Fruit fly (Drosophila melanogaster): ENCODE data around the gene CG14770.

The CG14770 gene

DNA sequence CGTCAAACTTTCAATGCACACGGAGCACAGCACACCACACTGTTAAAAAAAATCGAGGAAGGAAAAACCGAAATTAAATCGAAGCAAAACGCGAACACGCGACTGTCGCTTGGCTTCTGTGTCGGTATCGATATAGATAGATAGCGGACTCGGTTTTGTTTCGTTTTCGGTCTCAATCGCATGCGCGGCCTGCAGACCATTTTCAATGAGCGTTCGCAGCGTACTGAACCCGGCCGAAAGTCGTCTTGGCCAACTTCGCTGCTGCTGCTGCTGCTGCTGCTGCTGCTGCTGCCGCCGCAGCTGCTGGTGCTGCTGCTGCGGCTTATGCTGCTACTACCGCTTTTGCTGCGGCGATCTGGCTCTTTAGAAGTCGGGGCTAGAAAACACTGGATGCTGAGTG lies 31.1 kb upstream of the CG14770 start:
- no peak for TF ChIP-seq brk (GFP tag; optimal IDR thresholded peaks at IDR 0.05)
- no peak for TF ChIP-seq Abd-B (GFP tag; optimal IDR thresholded peaks at IDR 0.05)

DNA sequence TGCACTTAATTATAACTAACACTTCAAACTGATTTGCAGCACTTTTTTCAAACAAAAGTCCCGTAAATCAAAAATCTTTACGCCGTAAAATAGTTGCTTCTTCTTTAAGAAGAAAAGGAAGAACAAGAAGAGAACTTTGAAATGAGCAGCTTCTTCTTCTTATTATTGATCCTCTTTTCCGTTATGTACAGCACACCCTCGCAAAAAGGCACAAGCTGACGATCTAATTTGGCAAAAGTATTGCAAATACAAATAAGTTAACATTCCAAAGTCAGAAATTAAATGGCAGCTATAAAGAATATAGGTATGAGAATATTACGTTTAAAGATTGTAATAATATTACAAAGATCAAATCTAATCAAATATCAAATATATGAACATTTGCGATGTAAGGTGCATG lies 27.5 kb upstream of the CG14770 start, which contains the start of gene CG11409:
TSS of gene CG11409 (minus strand) at position 60 of the 400 bp plus-strand sequence.
- TF ChIP-seq CrebA (GFP tag; optimal IDR thresholded peaks at IDR 0.05; ENCODE audit: borderline replicate concordance) (no peak), dsf (GFP tag; optimal IDR thresholded peaks at IDR 0.05; ENCODE audit: borderline replicate concordance) (no peak), foxo (GFP tag; optimal IDR thresholded peaks at IDR 0.05) (peak in 1 of 2 experiments; percentile 23), OdsH (GFP tag; optimal IDR thresholded peaks at IDR 0.05) (no peak), Dif (GFP tag; optimal IDR thresholded peaks at IDR 0.05; ENCODE audit: partially characterized antibody) (no peak)

DNA sequence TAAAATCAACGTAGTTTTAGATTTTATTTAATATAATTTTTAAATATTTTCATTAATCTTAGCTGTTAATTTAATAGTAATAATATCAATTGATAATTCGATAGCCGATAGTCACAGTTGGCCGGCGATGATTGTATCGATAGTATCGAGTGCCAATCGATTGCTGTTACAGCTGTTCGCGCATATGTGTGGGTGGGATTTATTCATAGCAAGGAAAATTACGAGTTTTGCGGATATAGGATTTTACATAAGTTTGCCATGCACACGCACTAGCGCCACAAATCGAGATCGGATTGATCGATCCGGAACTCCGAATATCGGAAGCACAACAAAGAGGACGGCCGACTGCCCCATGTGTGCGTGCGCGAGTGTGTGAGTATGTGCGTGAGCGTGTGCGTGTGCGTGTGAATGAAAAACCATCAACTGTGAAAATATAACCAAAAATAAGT lies 27.1 kb upstream of the CG14770 start, which contains the start of gene Naa30A:
TSS of gene Naa30A (plus strand) at position 163 of the 449 bp plus-strand sequence.
- TF ChIP-seq h (GFP tag; optimal IDR thresholded peaks at IDR 0.05) (peak; percentile 29), sage (GFP tag; optimal IDR thresholded peaks at IDR 0.05) (no peak), Jra (GFP tag; optimal IDR thresholded peaks at IDR 0.05) (no peak), rgr (GFP tag; optimal IDR thresholded peaks at IDR 0.05) (peak; percentile 10), N (GFP tag; optimal IDR thresholded peaks at IDR 0.05) (peak; percentile 20), psq (GFP tag; optimal IDR thresholded peaks at IDR 0.05) (peak; percentile 25)

dm6 chrX:1346256-1346655 lies 22.8 kb upstream of the CG14770 start, which contains the start of gene Tsp2A:
TSS of gene Tsp2A (plus strand) at chrX:1346553.
- TF ChIP-seq usp (GFP tag; optimal IDR thresholded peaks at IDR 0.05) (no peak), pan (optimal IDR thresholded peaks at IDR 0.05) (no peak), h (GFP tag; optimal IDR thresholded peaks at IDR 0.05) (peak; percentile 37)

DNA sequence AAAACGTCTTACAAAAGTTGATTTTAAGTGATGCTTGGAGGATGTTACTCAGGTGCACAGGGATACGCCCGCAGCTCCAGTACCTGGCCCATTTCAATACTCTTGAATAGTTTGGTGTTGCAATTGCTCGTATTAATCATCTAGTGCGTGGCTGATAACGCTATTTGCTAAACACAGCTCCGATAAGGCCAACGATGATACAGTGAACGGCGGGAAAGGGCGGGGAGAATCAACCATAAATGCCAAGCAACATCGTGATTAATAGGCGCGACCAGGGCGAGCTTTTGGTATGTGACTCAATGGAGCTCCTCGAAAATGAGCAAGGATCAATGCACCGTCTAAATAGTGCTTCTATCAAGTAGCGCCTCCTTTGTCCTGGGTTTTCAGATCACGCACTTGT lies 22.2 kb upstream of the CG14770 start:
- TF ChIP-seq Sp1 (GFP tag; optimal IDR thresholded peaks at IDR 0.05) (no peak), psq (GFP tag; optimal IDR thresholded peaks at IDR 0.05) (no peak), fru (GFP tag; optimal IDR thresholded peaks at IDR 0.05) (no peak), N (GFP tag; optimal IDR thresholded peaks at IDR 0.05) (no peak), Dif (GFP tag; optimal IDR thresholded peaks at IDR 0.05; ENCODE audit: partially characterized antibody) (no peak), pan (optimal IDR thresholded peaks at IDR 0.05) (no peak), jim (GFP tag; optimal IDR thresholded peaks at IDR 0.05) (no peak), CrebA (GFP tag; optimal IDR thresholded peaks at IDR 0.05; ENCODE audit: borderline replicate concordance) (no peak), OdsH (GFP tag; optimal IDR thresholded peaks at IDR 0.05) (no peak), foxo (GFP tag; optimal IDR thresholded peaks at IDR 0.05) (no peak), ey (GFP tag; optimal IDR thresholded peaks at IDR 0.05) (no peak), Dfd (GFP tag; optimal IDR thresholded peaks at IDR 0.05) (no peak), dl (GFP tag; optimal IDR thresholded peaks at IDR 0.05; ENCODE audit: insufficient read depth in 1 of 2, partially characterized antibody in 2 of 2) (no peak), tai (GFP tag; optimal IDR thresholded peaks at IDR 0.05) (no peak), Rel (GFP tag; optimal IDR thresholded peaks at IDR 0.05) (no peak), Rel (tag; optimal IDR thresholded peaks at IDR 0.05) (no peak), GATAd (GFP tag; optimal IDR thresholded peaks at IDR 0.05) (no peak), lola (GFP tag; optimal IDR thresholded peaks at IDR 0.05) (no peak), sv (GFP tag; optimal IDR thresholded peaks at IDR 0.05) (no peak), Hr78 (GFP tag; optimal IDR thresholded peaks at IDR 0.05) (no peak)

- TF ChIP-seq Hr83 (GFP tag; optimal IDR thresholded peaks at IDR 0.05; ENCODE audit: poor library complexity, severe bottlenecking) (no peak), ey (GFP tag; optimal IDR thresholded peaks at IDR 0.05) (no peak), Sp1 (GFP tag; optimal IDR thresholded peaks at IDR 0.05) (peak; percentile 11), Myc (optimal IDR thresholded peaks at IDR 0.05) (peak; percentile 51), Hr78 (GFP tag; optimal IDR thresholded peaks at IDR 0.05) (no peak), psq (GFP tag; optimal IDR thresholded peaks at IDR 0.05) (no peak), Dfd (GFP tag; optimal IDR thresholded peaks at IDR 0.05) (no peak), woc (GFP tag; optimal IDR thresholded peaks at IDR 0.05) (no peak), usp (GFP tag; optimal IDR thresholded peaks at IDR 0.05) (no peak), brk (GFP tag; optimal IDR thresholded peaks at IDR 0.05) (no peak), HLH106 (tag; optimal IDR thresholded peaks at IDR 0.05) (peak; percentile 5), CG32264 (GFP tag; optimal IDR thresholded peaks at IDR 0.05) (no peak), sv (GFP tag; optimal IDR thresholded peaks at IDR 0.05) (no peak), OdsH (GFP tag; optimal IDR thresholded peaks at IDR 0.05) (no peak), Jra (GFP tag; optimal IDR thresholded peaks at IDR 0.05) (no peak), CG9705 (GFP tag; optimal IDR thresholded peaks at IDR 0.05) (no peak), br (GFP tag; optimal IDR thresholded peaks at IDR 0.05) (no peak), rgr (GFP tag; optimal IDR thresholded peaks at IDR 0.05) (no peak), Abd-B (GFP tag; optimal IDR thresholded peaks at IDR 0.05) (no peak), fru (GFP tag; optimal IDR thresholded peaks at IDR 0.05) (no peak), foxo (GFP tag; optimal IDR thresholded peaks at IDR 0.05) (no peak), Dif (GFP tag; optimal IDR thresholded peaks at IDR 0.05; ENCODE audit: partially characterized antibody) (no peak), h (GFP tag; optimal IDR thresholded peaks at IDR 0.05) (peak; percentile 9), tai (GFP tag; optimal IDR thresholded peaks at IDR 0.05) (no peak)
Measured at dm6 chrX:1349255-1349654, 19.8 kb upstream of the CG14770 start, which contains the start of gene MTPAP. TSS of gene MTPAP (minus strand) at chrX:1349357.
